Worm (Caenorhabditis elegans): ENCODE measurements around the gene Y71H2AM.1.

Gene Y71H2AM.1

ce11 chrIII:2781833-2782232, 45.0 kb upstream of the Y71H2AM.1 start:
- TF ChIP-seq nhr-25 (tag; optimal IDR thresholded peaks at IDR 0.05) (no peak), nhr-77 (tag; optimal IDR thresholded peaks at IDR 0.05) (no peak), lsy-2 (tag; optimal IDR thresholded peaks at IDR 0.05) (no peak), aly-2 (tag; optimal IDR thresholded peaks at IDR 0.05) (no peak)

ce11 chrIII:2785840-2786239, 41.0 kb upstream of the Y71H2AM.1 start, which contains the start of gene Y71H2AM.20:
TSS of gene Y71H2AM.20 (minus strand) at chrIII:2785948.
- no peak for TF ChIP-seq ztf-11 (tag; optimal IDR thresholded peaks at IDR 0.05)
- TF ChIP-seq Y55F3AM.14 (GFP tag; optimal IDR thresholded peaks at IDR 0.05), result peak; percentile 87
- peak; percentile 99 for TF ChIP-seq crh-2 (tag; optimal IDR thresholded peaks at IDR 0.05)
- peak; percentile 93 for TF ChIP-seq F13H6.1 (tag; optimal IDR thresholded peaks at IDR 0.05)
- peak; percentile 88 for TF ChIP-seq mab-5 (tag; optimal IDR thresholded peaks at IDR 0.05)
- peak; percentile 96 for TF ChIP-seq ztf-4 (tag; optimal IDR thresholded peaks at IDR 0.05)
- peak; percentile 60 for TF ChIP-seq ZK546.5 (tag; optimal IDR thresholded peaks at IDR 0.05)
- TF ChIP-seq lin-11 (tag; optimal IDR thresholded peaks at IDR 0.05), result peak; percentile 89
- TF ChIP-seq R02D3.7 (tag; optimal IDR thresholded peaks at IDR 0.05), result peak; percentile 45
- TF ChIP-seq zag-1 (tag; optimal IDR thresholded peaks at IDR 0.05), result peak; percentile 96
- TF ChIP-seq gmeb-1 (tag; optimal IDR thresholded peaks at IDR 0.05), result peak; percentile 89
- TF ChIP-seq nhr-11 (tag; optimal IDR thresholded peaks at IDR 0.05), result no peak
- TF ChIP-seq unc-62 (GFP tag; optimal IDR thresholded peaks at IDR 0.05), result no peak
- peak; percentile 44 for TF ChIP-seq ceh-16 (tag; optimal IDR thresholded peaks at IDR 0.05)
- TF ChIP-seq aly-2 (tag; optimal IDR thresholded peaks at IDR 0.05), result no peak
- TF ChIP-seq nhr-21 (tag; optimal IDR thresholded peaks at IDR 0.05), result peak; percentile 93
- peak; percentile 85 for TF ChIP-seq nhr-77 (tag; optimal IDR thresholded peaks at IDR 0.05)
- TF ChIP-seq lin-13 (GFP tag; optimal IDR thresholded peaks at IDR 0.05), result peak; percentile 98
- TF ChIP-seq sem-4 (tag; optimal IDR thresholded peaks at IDR 0.05), result peak; percentile 97
- TF ChIP-seq dmd-4 (tag; optimal IDR thresholded peaks at IDR 0.05), result no peak
- no peak for TF ChIP-seq elt-3 (tag; optimal IDR thresholded peaks at IDR 0.05)
- TF ChIP-seq mdl-1 (tag; optimal IDR thresholded peaks at IDR 0.05), result peak in 1 of 2 experiments; percentile 75
- peak; percentile 71 for TF ChIP-seq ama-1 (optimal IDR thresholded peaks at IDR 0.05)
- peak; percentile 92 for TF ChIP-seq sma-9 (GFP tag; optimal IDR thresholded peaks at IDR 0.05)
- no peak for TF ChIP-seq sma-9 (tag; optimal IDR thresholded peaks at IDR 0.05)
- TF ChIP-seq snpc-4 (tag; optimal IDR thresholded peaks at IDR 0.05), result peak; percentile 77
- TF ChIP-seq peb-1 (tag; optimal IDR thresholded peaks at IDR 0.05), result no peak
- TF ChIP-seq lin-39 (tag; optimal IDR thresholded peaks at IDR 0.05), result no peak
- TF ChIP-seq mbf-1 (tag; optimal IDR thresholded peaks at IDR 0.05), result no peak
- TF ChIP-seq unc-39 (tag; optimal IDR thresholded peaks at IDR 0.05), result no peak
- TF ChIP-seq fos-1 (tag; optimal IDR thresholded peaks at IDR 0.05), result peak; percentile 98
- TF ChIP-seq nhr-237 (tag; optimal IDR thresholded peaks at IDR 0.05), result peak; percentile 49
- peak; percentile 99 for TF ChIP-seq unc-55 (GFP tag; optimal IDR thresholded peaks at IDR 0.05)
- peak; percentile 59 for TF ChIP-seq alr-1 (tag; optimal IDR thresholded peaks at IDR 0.05)
- peak; percentile 97 for TF ChIP-seq nhr-25 (tag; optimal IDR thresholded peaks at IDR 0.05)
- TF ChIP-seq ceh-82 (tag; optimal IDR thresholded peaks at IDR 0.05), result peak; percentile 84
- TF ChIP-seq sma-3 (GFP tag; optimal IDR thresholded peaks at IDR 0.05), result peak; percentile 96
- peak; percentile 49 for TF ChIP-seq nhr-12 (tag; optimal IDR thresholded peaks at IDR 0.05)
- TF ChIP-seq skn-1 (tag; optimal IDR thresholded peaks at IDR 0.05), result peak; percentile 84
- TF ChIP-seq C34F6.9 (tag; optimal IDR thresholded peaks at IDR 0.05), result peak; percentile 99
- TF ChIP-seq nhr-129 (tag; optimal IDR thresholded peaks at IDR 0.05), result peak; percentile 94
- peak; percentile 94 for TF ChIP-seq nhr-6 (tag; optimal IDR thresholded peaks at IDR 0.05)
- TF ChIP-seq ztf-1 (GFP tag; conservative IDR thresholded peaks at IDR 0.05), result no peak
- TF ChIP-seq nhr-23 (tag; optimal IDR thresholded peaks at IDR 0.05), result no peak
- peak; percentile 60 for TF ChIP-seq blmp-1 (tag; optimal IDR thresholded peaks at IDR 0.05; ENCODE audit: insufficient read depth)
- TF ChIP-seq nhr-10 (tag; optimal IDR thresholded peaks at IDR 0.05), result peak; percentile 38
- TF ChIP-seq egl-27 (tag; optimal IDR thresholded peaks at IDR 0.05), result peak; percentile 78
- TF ChIP-seq lsy-2 (tag; optimal IDR thresholded peaks at IDR 0.05), result peak; percentile 92 to 98
- TF ChIP-seq elt-1 (tag; optimal IDR thresholded peaks at IDR 0.05), result no peak
